Worm (Caenorhabditis elegans) whole organism, L4/young adult: ENCODE data around the gene K08D8.2.

Experiments
- W03F9.2 ChIP-seq: fragments of 150-350 bp; optimal IDR thresholded peaks from 2 replicates; lab custom pipeline; 2014; ENCODE audit warnings: missing biosample characterization, missing genetic modification characterization
- him-1 ChIP-seq: sonication (generic microtip); optimal IDR thresholded peaks from 2 replicates; lab custom pipeline; 2016; ENCODE audit warnings: missing genotype, missing genetic modification reagents, missing genetic modification characterization, missing compliant biosample characterization

- TF ChIP-seq him-1 (no peak), W03F9.2 (tag; lab: Kevin White, UChicago) (no peak)
Measured at ce11 chrIV:12896371-12896882, 6.4 kb upstream of the K08D8.2 start, which contains the start of gene K08D8.7.
